Worm (Caenorhabditis elegans): ENCODE data around the gene tbc-1.

- no peak for TF ChIP-seq egl-27 (tag; optimal IDR thresholded peaks at IDR 0.05)
- no peak for TF ChIP-seq nhr-23 (tag; optimal IDR thresholded peaks at IDR 0.05)
- no peak for TF ChIP-seq zag-1 (tag; optimal IDR thresholded peaks at IDR 0.05)
- no peak for TF ChIP-seq ceh-82 (tag; optimal IDR thresholded peaks at IDR 0.05)
- TF ChIP-seq nhr-12 (tag; optimal IDR thresholded peaks at IDR 0.05), result no peak
- TF ChIP-seq elt-3 (tag; optimal IDR thresholded peaks at IDR 0.05), result no peak
- no peak for TF ChIP-seq unc-55 (GFP tag; optimal IDR thresholded peaks at IDR 0.05)
- no peak for TF ChIP-seq R02D3.7 (tag; optimal IDR thresholded peaks at IDR 0.05)
- TF ChIP-seq mdl-1 (tag; optimal IDR thresholded peaks at IDR 0.05), result no peak
- TF ChIP-seq snpc-4 (tag; optimal IDR thresholded peaks at IDR 0.05), result peak; percentile 12
Observed at ce11 chrX:15011526-15012274, 41.1 kb downstream of the tbc-1 start.

All from whole organism, L2 larva.